Worm (Caenorhabditis elegans) whole organism, early embryonic: ENCODE data around the gene nhr-198.

Experiments
- ceh-13 ChIP-seq: fragments of 200-800 bp; sonication (Bioruptor generic); optimal IDR thresholded peaks from 2 replicates; lab custom pipeline; 2018; ENCODE audit warnings: mild to moderate bottlenecking, missing genetic modification characterization, missing compliant biosample characterization
- ets-7 ChIP-seq: sonication (generic microtip); optimal IDR thresholded peaks from 2 replicates; lab custom pipeline; 2016; ENCODE audit warnings: missing genotype, missing genetic modification characterization, missing compliant biosample characterization
- hmbx-1 ChIP-seq: sonication (generic microtip); optimal IDR thresholded peaks from 2 replicates; lab custom pipeline; 2016; ENCODE audit warnings: mild to moderate bottlenecking, missing genetic modification characterization, missing compliant biosample characterization
- hnd-1 ChIP-seq: sonication (generic microtip); optimal IDR thresholded peaks from 2 replicates; lab custom pipeline; 2016; ENCODE audit warnings: missing genetic modification characterization, missing compliant biosample characterization
- sea-1 ChIP-seq: fragments of 200-800 bp; sonication (Bioruptor generic); conservative IDR thresholded peaks from 2 replicates; pipeline ENCODE4 v1.3.6; 2022; ENCODE audit warnings: missing genetic modification characterization, missing compliant biosample characterization
- tbx-37 ChIP-seq: fragments of 200-800 bp; sonication (Bioruptor generic); conservative IDR thresholded peaks from 2 replicates; pipeline ENCODE4 v1.3.6; 2022; ENCODE audit warnings: missing genetic modification reagents, missing genetic modification characterization, missing compliant biosample characterization
- tra-4 ChIP-seq: sonication (generic microtip); optimal IDR thresholded peaks from 2 replicates; lab custom pipeline; 2017; ENCODE audit warnings: missing genetic modification characterization, missing compliant biosample characterization

DNA sequence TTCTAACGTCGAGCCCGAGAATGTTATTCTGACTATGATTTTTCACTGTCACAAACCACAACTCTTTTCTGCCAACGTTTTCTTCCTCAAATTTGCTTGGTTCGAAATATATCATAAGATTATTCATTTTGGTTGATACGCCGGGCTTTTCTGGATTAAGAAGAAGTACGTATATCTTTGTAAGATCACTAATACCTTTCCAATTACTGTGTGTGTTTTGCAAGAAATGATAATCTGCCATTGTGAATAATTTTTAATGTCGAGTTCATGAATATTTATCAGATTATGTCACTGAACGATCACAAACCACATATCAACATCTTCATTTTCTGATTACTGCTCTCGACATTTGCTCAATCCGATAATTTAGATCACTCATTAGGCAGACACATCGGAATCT, 8.2 kb upstream of the nhr-198 start, which contains the start of gene nhr-196:
- no peak for TF ChIP-seq ceh-13 (GFP tag; lab: Kevin White, UChicago)
- TF ChIP-seq hnd-1 (tag; lab: Kevin White, UChicago), result no peak
- TF ChIP-seq sea-1 (GFP tag; lab: Robert Waterston, UW), result no peak
- no peak for TF ChIP-seq tbx-37 (GFP tag; lab: Robert Waterston, UW)
- TF ChIP-seq hmbx-1 (tag; lab: Kevin White, UChicago), result no peak
- no peak for TF ChIP-seq tra-4
- TF ChIP-seq ets-7, result no peak
